Fruit fly (Drosophila melanogaster) whole organism, pupa: Measurements from ENCODE around the gene CG11655.

Experiments
- CG10348 ChIP-seq: fragments of 200-800 bp; sonication (Bioruptor generic); IDR thresholded peaks from 2 replicates; pipeline ENCODE4 v1.3.6; 2022; ENCODE audit warnings: missing biosample characterization, missing genetic modification characterization
- CG12605 ChIP-seq: fragments of 200-800 bp; sonication (Bioruptor generic); IDR thresholded peaks from 2 replicates; pipeline ENCODE4 v1.3.6; 2022; ENCODE audit warnings: missing biosample characterization, missing genetic modification characterization
- CG13204 ChIP-seq: fragments of 200-800 bp; sonication (Bioruptor generic); optimal IDR thresholded peaks from 2 replicates; lab custom pipeline; 2018; ENCODE audit warnings: missing biosample characterization, mild to moderate bottlenecking, missing genetic modification characterization, moderate library complexity
- CG14655 ChIP-seq: fragments of 200-800 bp; sonication (Bioruptor generic); optimal IDR thresholded peaks from 3 replicates; lab custom pipeline; 2017; ENCODE audit warnings: mild to moderate bottlenecking, missing biosample characterization, missing genetic modification reagents, missing genetic modification characterization
- CG15710 ChIP-seq: fragments of 200-800 bp; sonication (Bioruptor generic); optimal IDR thresholded peaks from 2 replicates; lab custom pipeline; 2018; ENCODE audit warnings: missing biosample characterization, mild to moderate bottlenecking, missing genetic modification characterization, moderate library complexity
- CG17806 ChIP-seq: fragments of 200-800 bp; sonication (Bioruptor generic); optimal IDR thresholded peaks from 2 replicates; lab custom pipeline; 2018; ENCODE audit warnings: missing biosample characterization, mild to moderate bottlenecking, missing genetic modification characterization, moderate library complexity
- CG32121 ChIP-seq: fragments of 200-800 bp; sonication (Bioruptor generic); IDR thresholded peaks from 2 replicates; pipeline ENCODE4 v1.3.6; 2022; ENCODE audit warnings: missing biosample characterization, missing genetic modification characterization
- CG34367 ChIP-seq: fragments of 200-800 bp; sonication (Bioruptor generic); optimal IDR thresholded peaks from 2 replicates; lab custom pipeline; 2018; ENCODE audit warnings: missing biosample characterization, mild to moderate bottlenecking, missing genetic modification characterization
- CG4496 ChIP-seq: fragments of 200-800 bp; sonication (Bioruptor generic); IDR thresholded peaks from 3 replicates; pipeline ENCODE4 v1.3.6; 2022; ENCODE audit warnings: missing biosample characterization, missing genetic modification characterization
- CG8159 ChIP-seq: fragments of 200-800 bp; sonication (Bioruptor generic); optimal IDR thresholded peaks from 3 replicates; lab custom pipeline; 2018; ENCODE audit warnings: missing biosample characterization, mild to moderate bottlenecking, missing genetic modification characterization, moderate library complexity
- CG8301 ChIP-seq: fragments of 200-800 bp; sonication (Bioruptor generic); optimal IDR thresholded peaks from 2 replicates; lab custom pipeline; 2018; ENCODE audit warnings: missing biosample characterization, mild to moderate bottlenecking, missing genetic modification characterization
- EcR ChIP-seq: fragments of 200-800 bp; sonication (Bioruptor generic); optimal IDR thresholded peaks from 3 replicates; lab custom pipeline; 2019; ENCODE audit warnings: missing biosample characterization, missing genetic modification characterization, mild to moderate bottlenecking, moderate library complexity, missing genetic modification reagents
- Ets98B ChIP-seq: fragments of 200-800 bp; sonication (Bioruptor generic); IDR thresholded peaks from 2 replicates; pipeline ENCODE4 v1.3.6; 2022; ENCODE audit warnings: missing biosample characterization, missing genetic modification characterization
- Pif1A ChIP-seq: fragments of 200-800 bp; sonication (Bioruptor generic); optimal IDR thresholded peaks from 3 replicates; lab custom pipeline; 2016; ENCODE audit warnings: missing biosample characterization, missing genetic modification characterization
- Pif1B ChIP-seq: fragments of 200-800 bp; sonication (Bioruptor generic); optimal IDR thresholded peaks from 3 replicates; lab custom pipeline; 2016; ENCODE audit warnings: missing biosample characterization, missing genetic modification characterization
- Snoo ChIP-seq: fragments of 200-800 bp; sonication (Bioruptor generic); optimal IDR thresholded peaks from 3 replicates; lab custom pipeline; 2017; ENCODE audit warnings: missing biosample characterization, mild to moderate bottlenecking, missing genetic modification characterization, inconsistent platforms
- fd96Ca ChIP-seq: fragments of 200-800 bp; sonication (Bioruptor generic); IDR thresholded peaks from 3 replicates; pipeline ENCODE4 v1.3.6; 2022; ENCODE audit warnings: missing biosample characterization, missing genetic modification characterization
- gl ChIP-seq: fragments of 200-800 bp; sonication (Bioruptor generic); optimal IDR thresholded peaks from 2 replicates; lab custom pipeline; 2018; ENCODE audit warnings: missing biosample characterization, mild to moderate bottlenecking, missing genetic modification characterization
- rn ChIP-seq: fragments of 200-800 bp; sonication (Bioruptor generic); IDR thresholded peaks from 2 replicates; pipeline ENCODE4 v1.3.6; 2022; ENCODE audit warnings: missing biosample characterization, missing genetic modification characterization

The CG11655 gene

dm6 chrX:15498791-15499190 lies 45.5 kb downstream of the CG11655 start:
- TF ChIP-seq CG8301 (tag; lab: Kevin White, UChicago), result no peak
- TF ChIP-seq CG13204, result peak; percentile 52
- TF ChIP-seq fd96Ca (GFP tag; lab: Robert Waterston, UW), result 0 out of 3 replicates have a peak, but pooled peaks have one; percentile 12
- peak; percentile 48; the same call in 1 of the 2 replicates for TF ChIP-seq Ets98B (GFP tag; lab: Robert Waterston, UW)
- TF ChIP-seq CG12605 (GFP tag; lab: Robert Waterston, UW), result no peak
- peak; percentile 87 for TF ChIP-seq CG4496
- peak; percentile 13 for TF ChIP-seq Pif1B (GFP tag; lab: Kevin White, UChicago)
- TF ChIP-seq CG34367, result peak; percentile 3
- TF ChIP-seq Snoo, result peak; percentile 13
- peak; percentile 13 for TF ChIP-seq CG15710 (tag; lab: Kevin White, UChicago)
- no peak for TF ChIP-seq CG10348 (GFP tag; lab: Robert Waterston, UW)
- TF ChIP-seq CG32121, result no peak
- TF ChIP-seq rn (GFP tag; lab: Robert Waterston, UW), result no peak
- TF ChIP-seq Pif1A, result peak; percentile 51
- peak; percentile 25 for TF ChIP-seq CG8159
- no peak for TF ChIP-seq EcR (GFP tag; lab: Kevin White, UChicago)
- TF ChIP-seq CG14655 (GFP tag; lab: Kevin White, UChicago), result no peak
- TF ChIP-seq, all 21 proteins: peak for 10

- TF ChIP-seq rn (GFP tag; lab: Robert Waterston, UW), result no peak
- no peak for TF ChIP-seq CG14655 (GFP tag; lab: Kevin White, UChicago)
- TF ChIP-seq CG10348 (GFP tag; lab: Robert Waterston, UW), result no peak
- no peak for TF ChIP-seq CG8301 (tag; lab: Kevin White, UChicago)
- TF ChIP-seq gl (tag; lab: Kevin White, UChicago), result no peak
- TF ChIP-seq CG32121, result no peak
- TF ChIP-seq EcR (GFP tag; lab: Kevin White, UChicago), result no peak
- no peak for TF ChIP-seq CG17806 (tag; lab: Kevin White, UChicago)
- no peak for TF ChIP-seq Ets98B (GFP tag; lab: Robert Waterston, UW)
- no peak for TF ChIP-seq CG15710 (tag; lab: Kevin White, UChicago)
- TF ChIP-seq CG34367, result no peak
- no peak for TF ChIP-seq fd96Ca (GFP tag; lab: Robert Waterston, UW)
- TF ChIP-seq CG13204, result no peak
- TF ChIP-seq Pif1B (GFP tag; lab: Kevin White, UChicago), result no peak
Measured at dm6 chrX:15499996-15500904, 47.0 kb downstream of the CG11655 start.

DNA sequence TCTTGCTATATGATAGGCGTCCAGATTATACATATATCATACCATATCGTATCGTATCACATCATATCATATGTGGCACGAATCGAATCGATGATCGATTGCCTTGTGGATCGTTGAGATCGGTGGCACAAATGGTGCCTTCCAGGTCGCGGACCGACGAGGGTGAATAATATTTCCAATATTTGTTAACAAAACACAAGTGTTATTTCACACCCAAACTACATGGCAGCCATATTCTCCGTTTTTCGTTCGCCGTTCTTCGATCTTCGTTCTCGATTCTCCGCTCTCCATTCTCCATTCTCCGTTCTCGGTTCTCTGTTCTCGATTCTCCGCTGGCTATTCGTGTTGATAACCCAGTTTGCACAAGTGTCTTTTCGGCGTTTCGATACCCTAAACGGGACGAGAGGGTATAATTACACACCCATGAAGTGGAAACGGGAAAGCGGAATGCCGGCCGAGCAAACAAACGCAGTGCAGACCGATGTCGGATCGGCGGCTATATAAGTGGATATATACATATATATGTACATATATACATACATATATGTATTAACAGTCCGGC lies 48.5 kb downstream of the CG11655 start:
- TF ChIP-seq gl (tag; lab: Kevin White, UChicago), result no peak
- no peak for TF ChIP-seq CG4496
- TF ChIP-seq Ets98B (GFP tag; lab: Robert Waterston, UW), result no peak
- no peak for TF ChIP-seq CG34367
- no peak for TF ChIP-seq Snoo
- no peak for TF ChIP-seq CG13204
- no peak for TF ChIP-seq CG10348 (GFP tag; lab: Robert Waterston, UW)
- TF ChIP-seq CG8159, result no peak
- no peak for TF ChIP-seq CG17806 (tag; lab: Kevin White, UChicago)
- no peak for TF ChIP-seq Pif1B (GFP tag; lab: Kevin White, UChicago)

DNA sequence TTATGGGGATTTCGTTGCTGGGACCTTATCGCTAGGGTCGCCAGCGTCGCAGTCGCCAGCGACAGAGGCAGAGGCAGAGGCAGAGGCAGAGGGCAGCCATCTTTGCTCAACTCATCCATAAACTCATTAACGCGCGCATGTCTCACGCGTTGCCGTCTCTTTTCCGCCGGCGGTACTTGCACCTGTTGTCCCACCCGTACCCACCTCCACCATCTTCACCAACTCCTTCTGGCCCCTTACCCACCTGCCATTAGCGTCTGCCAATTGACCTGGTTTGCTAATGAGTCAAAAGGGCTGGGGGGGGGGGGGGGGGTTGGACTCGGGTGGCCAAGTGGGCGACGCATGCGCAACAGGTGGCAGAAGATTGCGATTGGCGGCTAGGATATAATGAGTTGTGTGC lies 49.6 kb downstream of the CG11655 start:
- TF ChIP-seq gl (tag; lab: Kevin White, UChicago), result no peak
- TF ChIP-seq fd96Ca (GFP tag; lab: Robert Waterston, UW), result no peak
- no peak for TF ChIP-seq rn (GFP tag; lab: Robert Waterston, UW)
- no peak for TF ChIP-seq CG17806 (tag; lab: Kevin White, UChicago)
- TF ChIP-seq Pif1A, result no peak
- no peak for TF ChIP-seq CG32121
